Worm (Caenorhabditis elegans) whole organism, L4 larva: ENCODE measurements around the gene Y66A7A.7.

Experiments
- R02D3.7 ChIP-seq: fragments of 150-350 bp; sonication (generic microtip); optimal IDR thresholded peaks from 3 replicates; lab custom pipeline; 2014; ENCODE audit warnings: missing biosample characterization, missing genetic modification characterization
- ZK337.2 ChIP-seq: fragments of 200-800 bp; sonication (Bioruptor generic); IDR thresholded peaks from 2 replicates; pipeline ENCODE4 v1.3.6; 2022; ENCODE audit warnings: missing genetic modification reagents, missing genetic modification characterization, missing compliant biosample characterization
- ZK546.5 ChIP-seq, 2 experiments: sonication (generic microtip); optimal IDR thresholded peaks; 2 replicates each; lab custom pipeline; 2017; ENCODE audit warnings: missing biosample characterization in 2 of 2, missing genetic modification characterization in 2 of 2
- fkh-10 ChIP-seq: fragments of 150-350 bp; optimal IDR thresholded peaks from 2 replicates; lab custom pipeline; 2014; ENCODE audit warnings: missing biosample characterization, missing genetic modification reagents, missing genetic modification characterization
- fos-1 ChIP-seq: fragments of 150-350 bp; optimal IDR thresholded peaks from 2 replicates; lab custom pipeline; 2014; ENCODE audit warnings: missing biosample characterization, missing genetic modification characterization
- lsy-2 ChIP-seq, 2 experiments: fragments of 150-350 bp in 1 of 2; sonication (generic microtip) in 1 of 2; optimal IDR thresholded peaks; 2 replicates each; lab custom pipeline; 2014 to 2017; ENCODE audit warnings: missing biosample characterization in 2 of 2, missing genetic modification characterization in 2 of 2
- pha-4 ChIP-seq, 2 experiments: fragments of 150-350 bp in 1 of 2; fragments of 200-800 bp in 1 of 2; sonication (Bioruptor generic) in 1 of 2; IDR thresholded peaks in 1 of 2; optimal IDR thresholded peaks in 1 of 2; 2 replicates each; pipeline versions ENCODE4 v1.3.6 to Lab custom; 2014 to 2022; ENCODE audit warnings: missing genetic modification characterization in 2 of 2, missing genetic modification reagents in 2 of 2, missing biosample characterization in 1 of 2, missing compliant biosample characterization in 1 of 2
- pqm-1 ChIP-seq: sonication (generic microtip); optimal IDR thresholded peaks from 2 replicates; lab custom pipeline; 2017; ENCODE audit warnings: missing biosample characterization, missing genetic modification characterization
- skn-1 ChIP-seq: fragments of 150-350 bp; optimal IDR thresholded peaks from 2 replicates; lab custom pipeline; 2014; ENCODE audit warnings: missing biosample characterization, missing genetic modification characterization
- unc-62 ChIP-seq, 3 experiments: fragments of 150-350 bp in 1 of 3; sonication (generic microtip); optimal IDR thresholded peaks in 2 of 3; peaks in 1 of 3; 1 replicate in 1 of 3; 2 replicates in 2 of 3; lab custom pipeline; 2014 to 2017; ENCODE audit warnings: missing biosample characterization in 3 of 3, missing genetic modification characterization in 3 of 3, missing genetic modification reagents in 3 of 3, missing genotype in 1 of 3
- zfp-2 ChIP-seq: sonication (generic microtip); optimal IDR thresholded peaks from 2 replicates; lab custom pipeline; 2016; ENCODE audit warnings: mild to moderate bottlenecking, missing genetic modification characterization, missing compliant biosample characterization

ce11 chrIII:11641347-11641746 is 12.1 kb upstream of the Y66A7A.7 start:
- TF ChIP-seq fos-1 (tag; lab: Kevin White, UChicago) = no peak
- no peak for TF ChIP-seq lsy-2 (tag; optimal IDR thresholded peaks at IDR 0.05; lab: Kevin White, UChicago)
- TF ChIP-seq unc-62 (GFP tag; optimal IDR thresholded peaks at IDR 0.05 in 1 of 2; lab: Kevin White, UChicago) = no peak
- TF ChIP-seq unc-62 (tag; optimal IDR thresholded peaks at IDR 0.05; lab: Kevin White, UChicago) = no peak
- TF ChIP-seq pha-4 (GFP tag; IDR thresholded peaks at IDR 0.05; lab: Robert Waterston, UW) = no peak
- TF ChIP-seq pha-4 (tag; optimal IDR thresholded peaks at IDR 0.05; lab: Kevin White, UChicago) = no peak
- no peak for TF ChIP-seq zfp-2
- TF ChIP-seq R02D3.7 (tag; lab: Kevin White, UChicago) = no peak
- no peak for TF ChIP-seq pqm-1 (tag; lab: Kevin White, UChicago)
- no peak for TF ChIP-seq ZK546.5 (tag; optimal IDR thresholded peaks at IDR 0.05; lab: Kevin White, UChicago)
- no peak for TF ChIP-seq skn-1 (tag; lab: Kevin White, UChicago)
- no peak for TF ChIP-seq ZK337.2
- peak; percentile 31 for TF ChIP-seq fkh-10 (GFP tag; lab: Kevin White, UChicago)
